Fruit fly (Drosophila melanogaster): ENCODE data around the gene CG10026.

Gene CG10026

DNA sequence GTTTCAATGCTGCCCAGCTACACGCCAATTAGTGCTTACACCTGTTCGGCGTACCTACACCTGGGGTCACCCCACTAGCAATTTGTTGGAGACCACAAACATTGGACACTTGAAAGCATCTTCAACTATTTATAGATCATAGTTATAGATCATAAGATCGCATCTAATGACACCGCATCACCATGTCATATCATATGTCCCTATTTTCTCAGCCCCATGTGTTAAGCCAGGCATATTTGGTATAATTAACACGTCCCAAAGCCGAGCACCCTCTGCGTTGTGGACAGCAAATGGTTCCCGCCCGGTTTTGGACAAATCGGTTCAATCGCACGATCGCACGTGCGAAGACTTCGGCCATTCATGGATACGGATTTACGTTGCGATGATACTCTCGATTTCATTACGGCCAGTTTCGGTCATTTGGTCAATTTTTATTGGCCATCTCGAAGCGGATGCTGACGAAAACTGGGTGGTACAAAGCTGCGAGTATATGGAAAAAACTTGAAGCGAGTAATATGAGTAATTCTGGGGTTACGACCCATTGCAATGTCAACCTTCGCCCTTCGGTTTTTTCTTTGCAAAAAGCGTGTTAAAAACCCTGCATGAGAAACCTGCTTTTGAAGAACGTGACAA, 14.3 kb upstream of the CG10026 start (continued):
- peak; percentile 97 for TF ChIP-seq Ets65A (GFP tag)
- peak; percentile 84 for TF ChIP-seq dysf (GFP tag; IDR thresholded peaks at IDR 0.05)
- TF ChIP-seq rib (GFP tag; IDR thresholded peaks at IDR 0.05): peak; percentile 61; the same call in 1 of the 2 replicates
- TF ChIP-seq Gsc (GFP tag; IDR thresholded peaks at IDR 0.05): 0 out of 2 replicates have a peak, but pooled peaks have one; percentile 36
- TF ChIP-seq stc (GFP tag; IDR thresholded peaks at IDR 0.05): peak; percentile 77
- TF ChIP-seq disco-r (GFP tag; optimal IDR thresholded peaks at IDR 0.05): peak; percentile 41
- peak; percentile 5 for TF ChIP-seq CTCF (GFP tag; optimal IDR thresholded peaks at IDR 0.05)
- TF ChIP-seq NK7.1 (GFP tag; optimal IDR thresholded peaks at IDR 0.05): peak; percentile 66
- TF ChIP-seq CG17385 (GFP tag; optimal IDR thresholded peaks at IDR 0.05): peak; percentile 67
- peak in 1 of 3 experiments; percentile 68 for TF ChIP-seq lola (GFP tag; optimal IDR thresholded peaks at IDR 0.05)
- peak; percentile 61 for TF ChIP-seq CG31441 (GFP tag; IDR thresholded peaks at IDR 0.05)
- TF ChIP-seq B-H1 (GFP tag; IDR thresholded peaks at IDR 0.05): peak; percentile 43; the same call in 2 of the 3 replicates
- TF ChIP-seq CG12299 (tag; optimal IDR thresholded peaks at IDR 0.05): peak; percentile 81
- TF ChIP-seq BtbVII (GFP tag; optimal IDR thresholded peaks at IDR 0.05): peak; percentile 46
- TF ChIP-seq Bteb2 (GFP tag; optimal IDR thresholded peaks at IDR 0.05): peak; percentile 50
- peak; percentile 14 for TF ChIP-seq fd64A (GFP tag; optimal IDR thresholded peaks at IDR 0.05)
- TF ChIP-seq twi (tag; optimal IDR thresholded peaks at IDR 0.05): peak; percentile 76
- TF ChIP-seq exex (tag; optimal IDR thresholded peaks at IDR 0.05): peak; percentile 25
- no peak for TF ChIP-seq H15 (GFP tag; IDR thresholded peaks at IDR 0.05)
- TF ChIP-seq Fer3 (tag; optimal IDR thresholded peaks at IDR 0.05): peak; percentile 67
- TF ChIP-seq CG15269 (tag; optimal IDR thresholded peaks at IDR 0.05): peak; percentile 96
- TF ChIP-seq CG30020 (tag; optimal IDR thresholded peaks at IDR 0.05): peak; percentile 16
- TF ChIP-seq CG11560 (tag; IDR thresholded peaks at IDR 0.05): no peak; the same call in 2 of the 3 replicates
- TF ChIP-seq Ptx1 (GFP tag; IDR thresholded peaks at IDR 0.05): peak; percentile 79
- TF ChIP-seq jumu (GFP tag; optimal IDR thresholded peaks at IDR 0.05): peak; percentile 74
- peak; percentile 14 for TF ChIP-seq ERR (GFP tag; optimal IDR thresholded peaks at IDR 0.05)
- TF ChIP-seq Sox100B (GFP tag; optimal IDR thresholded peaks at IDR 0.05): peak; percentile 65
- peak; percentile 85 for TF ChIP-seq odd (GFP tag; optimal IDR thresholded peaks at IDR 0.05)
- TF ChIP-seq Dfd (GFP tag; optimal IDR thresholded peaks at IDR 0.05): no peak
- TF ChIP-seq pan (optimal IDR thresholded peaks at IDR 0.05): no peak
- TF ChIP-seq pan (GFP tag; optimal IDR thresholded peaks at IDR 0.05 in 1 of 2, IDR thresholded peaks at IDR 0.05 in 1 of 2): peak in 1 of 2 experiments; percentile 82
- TF ChIP-seq CG15601 (tag; optimal IDR thresholded peaks at IDR 0.05): peak; percentile 93
- TF ChIP-seq E2f2 (GFP tag; IDR thresholded peaks at IDR 0.05): peak; percentile 78
- TF ChIP-seq CG34376 (GFP tag; optimal IDR thresholded peaks at IDR 0.05): no peak
- TF ChIP-seq dmrt11E (tag; optimal IDR thresholded peaks at IDR 0.05): peak; percentile 67
- TF ChIP-seq salm (tag; optimal IDR thresholded peaks at IDR 0.05): peak; percentile 68
- peak; percentile 34 for TF ChIP-seq kah (GFP tag; optimal IDR thresholded peaks at IDR 0.05)
- TF ChIP-seq CG4360 (GFP tag; IDR thresholded peaks at IDR 0.05): no peak
- peak; percentile 89 for TF ChIP-seq cwo (GFP tag; optimal IDR thresholded peaks at IDR 0.05)
- TF ChIP-seq ase (GFP tag; IDR thresholded peaks at IDR 0.05): peak; percentile 75; the same call in 2 of the 3 replicates
- peak in 1 of 2 experiments; percentile 72 for TF ChIP-seq Eip74EF (GFP tag; optimal IDR thresholded peaks at IDR 0.05)
- TF ChIP-seq eyg (GFP tag; optimal IDR thresholded peaks at IDR 0.05): peak; percentile 60
- TF ChIP-seq Drgx (GFP tag; IDR thresholded peaks at IDR 0.05): peak; percentile 21; the same call in 1 of the 2 replicates
- peak; percentile 64 for TF ChIP-seq wek (GFP tag; optimal IDR thresholded peaks at IDR 0.05)
- peak; percentile 56 for TF ChIP-seq CG13296 (GFP tag; optimal IDR thresholded peaks at IDR 0.05)
- TF ChIP-seq CG2678 (tag; optimal IDR thresholded peaks at IDR 0.05): peak; percentile 85
- peak in 1 of 2 experiments; percentile 77 for TF ChIP-seq bsh (GFP tag; optimal IDR thresholded peaks at IDR 0.05)
- peak; percentile 53; the same call in 1 of the 2 replicates for TF ChIP-seq CG11247 (GFP tag; IDR thresholded peaks at IDR 0.05)
- TF ChIP-seq CG17361 (GFP tag; IDR thresholded peaks at IDR 0.05): peak; percentile 74
- peak; percentile 26 for TF ChIP-seq CG10274 (GFP tag; optimal IDR thresholded peaks at IDR 0.05)
